Fruit fly (Drosophila melanogaster): Measurements from ENCODE around the gene Itgbn.

Gene Itgbn

DNA sequence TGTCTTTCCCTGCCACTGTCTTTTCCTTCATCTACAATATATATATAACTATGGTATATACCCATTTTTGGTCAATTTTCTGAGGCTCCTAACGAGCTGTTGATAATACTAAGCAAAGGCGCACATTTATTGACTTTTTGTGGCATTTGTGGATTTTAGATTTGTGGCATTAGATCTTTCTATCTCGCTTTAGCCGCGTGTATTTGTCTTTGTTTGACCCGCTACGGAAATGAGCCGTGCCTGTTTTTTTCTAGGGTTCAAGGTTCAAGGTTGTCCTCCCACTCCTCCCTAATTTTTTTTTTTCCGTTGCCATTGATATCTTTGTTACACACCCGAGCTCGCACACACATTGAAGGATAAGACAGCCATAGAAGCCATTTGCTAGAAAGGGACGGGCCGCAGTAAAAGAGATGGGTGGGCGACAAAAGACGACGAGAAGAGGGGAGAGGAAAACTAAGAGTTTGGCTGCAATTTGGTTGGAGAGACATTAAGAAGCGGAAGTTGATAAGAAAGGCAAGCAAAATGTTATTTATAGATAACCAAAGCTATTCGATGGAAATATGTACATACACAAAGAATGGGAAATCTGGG is 13.2 kb upstream of the Itgbn start (continued):
- TF ChIP-seq Aef1 (GFP tag; IDR thresholded peaks at IDR 0.05) (no peak), bcd (GFP tag; optimal IDR thresholded peaks at IDR 0.05) (no peak), psq (GFP tag; optimal IDR thresholded peaks at IDR 0.05) (peak; percentile 2), mam (GFP tag; optimal IDR thresholded peaks at IDR 0.05) (no peak), CG7928 (GFP tag; optimal IDR thresholded peaks at IDR 0.05) (no peak), Hmr (GFP tag; optimal IDR thresholded peaks at IDR 0.05) (no peak), Dfd (GFP tag; optimal IDR thresholded peaks at IDR 0.05) (no peak), Poxn (GFP tag; IDR thresholded peaks at IDR 0.05) (no peak), Meics (GFP tag; optimal IDR thresholded peaks at IDR 0.05) (no peak), Elba2 (GFP tag; optimal IDR thresholded peaks at IDR 0.05) (no peak), al (GFP tag; IDR thresholded peaks at IDR 0.05) (no peak), Nf-YA (GFP tag; IDR thresholded peaks at IDR 0.05) (no peak), kay (GFP tag; optimal IDR thresholded peaks at IDR 0.05) (no peak), Mad (GFP tag; optimal IDR thresholded peaks at IDR 0.05) (no peak), CG6765 (GFP tag; optimal IDR thresholded peaks at IDR 0.05) (no peak), zf30C (GFP tag; optimal IDR thresholded peaks at IDR 0.05) (no peak), Opbp (GFP tag; IDR thresholded peaks at IDR 0.05; ENCODE audit: partially characterized antibody) (no peak), ase (GFP tag; IDR thresholded peaks at IDR 0.05) (no peak), unpg (GFP tag; optimal IDR thresholded peaks at IDR 0.05) (no peak), CG4328 (GFP tag; optimal IDR thresholded peaks at IDR 0.05) (no peak), ash1 (GFP tag; optimal IDR thresholded peaks at IDR 0.05) (no peak), CG17802 (tag; optimal IDR thresholded peaks at IDR 0.05) (no peak), PHDP (tag; optimal IDR thresholded peaks at IDR 0.05) (no peak), CG1792 (GFP tag; optimal IDR thresholded peaks at IDR 0.05) (no peak), CG4730 (GFP tag; IDR thresholded peaks at IDR 0.05) (no peak), CG2116 (GFP tag; optimal IDR thresholded peaks at IDR 0.05) (no peak), nom (GFP tag; optimal IDR thresholded peaks at IDR 0.05) (no peak), CG13123 (GFP tag; optimal IDR thresholded peaks at IDR 0.05) (no peak), Doc2 (GFP tag; IDR thresholded peaks at IDR 0.05) (no peak), CG10543 (GFP tag; optimal IDR thresholded peaks at IDR 0.05) (no peak), kni (GFP tag; optimal IDR thresholded peaks at IDR 0.05) (peak; percentile 33), dati (GFP tag; IDR thresholded peaks at IDR 0.05) (no peak), CG17829 (tag; optimal IDR thresholded peaks at IDR 0.05) (no peak), mirr (GFP tag; optimal IDR thresholded peaks at IDR 0.05) (no peak), CG1603 (tag; optimal IDR thresholded peaks at IDR 0.05) (no peak), CG4854 (GFP tag; optimal IDR thresholded peaks at IDR 0.05) (no peak), Gug (GFP tag; IDR thresholded peaks at IDR 0.05) (no peak), Awh (GFP tag; IDR thresholded peaks at IDR 0.05) (no peak), CG10274 (GFP tag; optimal IDR thresholded peaks at IDR 0.05) (no peak), tin (GFP tag; optimal IDR thresholded peaks at IDR 0.05) (no peak), Scr (GFP tag; IDR thresholded peaks at IDR 0.05; ENCODE audit: partially characterized antibody) (no peak), CG9817 (tag; optimal IDR thresholded peaks at IDR 0.05) (no peak), danr (GFP tag; IDR thresholded peaks at IDR 0.05) (no peak), CG9797 (GFP tag; optimal IDR thresholded peaks at IDR 0.05) (no peak), Kr (GFP tag; optimal IDR thresholded peaks at IDR 0.05) (peak; percentile 88), Lpt (GFP tag; optimal IDR thresholded peaks at IDR 0.05) (no peak), HLHmδ (GFP tag; optimal IDR thresholded peaks at IDR 0.05) (no peak), CG33557 (GFP tag; optimal IDR thresholded peaks at IDR 0.05) (peak; percentile 8), Ada2b (GFP tag; IDR thresholded peaks at IDR 0.05) (no peak), z (GFP tag; IDR thresholded peaks at IDR 0.05) (no peak), Med (GFP tag) (peak; percentile 57), C15 (GFP tag; IDR thresholded peaks at IDR 0.05) (no peak)

All from whole organism, embryonic.